Worm (Caenorhabditis elegans) whole organism, L2 larva: ENCODE measurements around the gene dyf-2.

Source experiments
- C34F6.9 ChIP-seq: fragments of 150-350 bp; optimal IDR thresholded peaks from 2 replicates; lab custom pipeline; 2014; ENCODE audit warnings: missing biosample characterization, missing genetic modification characterization
- F13H6.1 ChIP-seq: sonication (generic microtip); optimal IDR thresholded peaks from 2 replicates; lab custom pipeline; 2016; ENCODE audit warnings: missing genetic modification characterization, missing compliant biosample characterization
- R02D3.7 ChIP-seq: fragments of 150-350 bp; optimal IDR thresholded peaks from 2 replicates; lab custom pipeline; 2014; ENCODE audit warnings: missing biosample characterization, missing genetic modification characterization
- Y55F3AM.14 ChIP-seq: fragments of 200-800 bp; sonication (Bioruptor generic); optimal IDR thresholded peaks from 2 replicates; lab custom pipeline; 2018; ENCODE audit warnings: mild to moderate bottlenecking, missing genetic modification characterization, missing compliant biosample characterization
- ZK546.5 ChIP-seq: sonication (generic microtip); optimal IDR thresholded peaks from 2 replicates; lab custom pipeline; 2017; ENCODE audit warnings: missing biosample characterization, missing genetic modification characterization
- alr-1 ChIP-seq: fragments of 150-350 bp; optimal IDR thresholded peaks from 2 replicates; lab custom pipeline; 2014; ENCODE audit warnings: missing biosample characterization, missing genetic modification characterization
- aly-2 ChIP-seq: fragments of 150-350 bp; optimal IDR thresholded peaks from 2 replicates; lab custom pipeline; 2014; ENCODE audit warnings: missing biosample characterization, missing genetic modification characterization
- blmp-1 ChIP-seq: sonication (generic microtip); optimal IDR thresholded peaks from 2 replicates; lab custom pipeline; 2017; ENCODE audit warnings: missing genetic modification characterization, mild to moderate bottlenecking, missing compliant biosample characterization, antibody characterized with exemption, moderate library complexity; ENCODE audit not compliant: insufficient read depth
- ceh-16 ChIP-seq: fragments of 150-350 bp; optimal IDR thresholded peaks from 2 replicates; lab custom pipeline; 2014; ENCODE audit warnings: missing biosample characterization, missing genetic modification characterization
- ceh-82 ChIP-seq: fragments of 150-350 bp; optimal IDR thresholded peaks from 2 replicates; lab custom pipeline; 2014; ENCODE audit warnings: missing biosample characterization, missing genetic modification characterization
- crh-2 ChIP-seq: sonication (generic microtip); optimal IDR thresholded peaks from 2 replicates; lab custom pipeline; 2017; ENCODE audit warnings: missing biosample characterization, missing genetic modification characterization
- dmd-4 ChIP-seq: sonication (generic microtip); optimal IDR thresholded peaks from 2 replicates; lab custom pipeline; 2017; ENCODE audit warnings: missing biosample characterization, missing genetic modification characterization
- elt-1 ChIP-seq: fragments of 150-350 bp; optimal IDR thresholded peaks from 2 replicates; lab custom pipeline; 2014; ENCODE audit warnings: missing biosample characterization, missing genetic modification characterization
- elt-3 ChIP-seq: sonication (generic microtip); optimal IDR thresholded peaks from 2 replicates; lab custom pipeline; 2017; ENCODE audit warnings: missing biosample characterization, missing genetic modification characterization
- lin-11 ChIP-seq: fragments of 150-350 bp; sonication (generic microtip); optimal IDR thresholded peaks from 2 replicates; lab custom pipeline; 2014; ENCODE audit warnings: missing biosample characterization, missing genetic modification characterization, inconsistent platforms, mixed read lengths
- lin-13 ChIP-seq: fragments of 150-350 bp; optimal IDR thresholded peaks from 2 replicates; lab custom pipeline; 2014; ENCODE audit warnings: missing biosample characterization, missing genetic modification reagents, missing genetic modification characterization
- lin-39 ChIP-seq: fragments of 150-350 bp; optimal IDR thresholded peaks from 2 replicates; lab custom pipeline; 2014; ENCODE audit warnings: missing biosample characterization, missing genetic modification reagents, missing genetic modification characterization
- mab-5 ChIP-seq: fragments of 150-350 bp; optimal IDR thresholded peaks from 2 replicates; lab custom pipeline; 2014; ENCODE audit warnings: missing biosample characterization, missing genetic modification characterization
- mbf-1 ChIP-seq: sonication (generic microtip); optimal IDR thresholded peaks from 2 replicates; lab custom pipeline; 2017; ENCODE audit warnings: missing biosample characterization, missing genetic modification characterization
- mdl-1 ChIP-seq, 2 experiments: fragments of 150-350 bp in 1 of 2; sonication (generic microtip) in 1 of 2; optimal IDR thresholded peaks; 2 replicates each; lab custom pipeline; 2017; ENCODE audit warnings: missing biosample characterization in 2 of 2, missing genetic modification characterization in 2 of 2
- nhr-10 ChIP-seq: sonication (generic microtip); optimal IDR thresholded peaks from 2 replicates; lab custom pipeline; 2017; ENCODE audit warnings: missing biosample characterization, missing genetic modification characterization
- nhr-11 ChIP-seq: fragments of 150-350 bp; optimal IDR thresholded peaks from 2 replicates; lab custom pipeline; 2014; ENCODE audit warnings: missing biosample characterization, missing genetic modification characterization
- nhr-12 ChIP-seq: fragments of 150-350 bp; optimal IDR thresholded peaks from 2 replicates; lab custom pipeline; 2014; ENCODE audit warnings: missing biosample characterization, missing genetic modification characterization
- nhr-129 ChIP-seq: fragments of 150-350 bp; optimal IDR thresholded peaks from 2 replicates; lab custom pipeline; 2014; ENCODE audit warnings: missing biosample characterization, missing genetic modification characterization
- nhr-21 ChIP-seq: fragments of 150-350 bp; optimal IDR thresholded peaks from 2 replicates; lab custom pipeline; 2014; ENCODE audit warnings: missing biosample characterization, missing genetic modification characterization
- nhr-23 ChIP-seq: fragments of 150-350 bp; optimal IDR thresholded peaks from 2 replicates; lab custom pipeline; 2014; ENCODE audit warnings: missing biosample characterization, missing genetic modification reagents, missing genetic modification characterization
- nhr-237 ChIP-seq: fragments of 150-350 bp; optimal IDR thresholded peaks from 2 replicates; lab custom pipeline; 2014; ENCODE audit warnings: missing biosample characterization, missing genetic modification characterization
- nhr-25 ChIP-seq: fragments of 150-350 bp; sonication (generic microtip); optimal IDR thresholded peaks from 3 replicates; lab custom pipeline; 2014; ENCODE audit warnings: missing biosample characterization, missing genetic modification characterization
- peb-1 ChIP-seq: fragments of 150-350 bp; optimal IDR thresholded peaks from 2 replicates; lab custom pipeline; 2014; ENCODE audit warnings: missing biosample characterization, missing genetic modification characterization
- sem-4 ChIP-seq: fragments of 150-350 bp; optimal IDR thresholded peaks from 2 replicates; lab custom pipeline; 2014; ENCODE audit warnings: missing biosample characterization, missing genetic modification reagents, missing genetic modification characterization
- skn-1 ChIP-seq: sonication (generic microtip); optimal IDR thresholded peaks from 2 replicates; lab custom pipeline; 2017; ENCODE audit warnings: missing biosample characterization, missing genetic modification characterization
- sma-3 ChIP-seq: sonication (generic microtip); optimal IDR thresholded peaks from 2 replicates; lab custom pipeline; 2016; ENCODE audit warnings: missing genetic modification reagents, missing genetic modification characterization, missing compliant biosample characterization
- sma-9 ChIP-seq, 2 experiments: fragments of 150-350 bp in 1 of 2; sonication (generic microtip) in 1 of 2; optimal IDR thresholded peaks; 2 replicates each; lab custom pipeline; 2014 to 2016; ENCODE audit warnings: missing genetic modification characterization in 2 of 2, mild to moderate bottlenecking in 1 of 2, missing biosample characterization in 1 of 2, missing compliant biosample characterization in 1 of 2, missing genetic modification reagents in 1 of 2, moderate library complexity in 1 of 2
- snpc-4 ChIP-seq: fragments of 150-350 bp; optimal IDR thresholded peaks from 2 replicates; lab custom pipeline; 2014; ENCODE audit warnings: missing biosample characterization, missing genetic modification characterization
- unc-39 ChIP-seq: fragments of 150-350 bp; optimal IDR thresholded peaks from 2 replicates; lab custom pipeline; 2014; ENCODE audit warnings: missing biosample characterization, missing genetic modification characterization
- unc-55 ChIP-seq: fragments of 150-350 bp; sonication (generic microtip); optimal IDR thresholded peaks from 3 replicates; lab custom pipeline; 2014; ENCODE audit warnings: missing biosample characterization, missing genetic modification reagents, missing genetic modification characterization
- unc-62 ChIP-seq: fragments of 150-350 bp; optimal IDR thresholded peaks from 2 replicates; lab custom pipeline; 2014; ENCODE audit warnings: missing biosample characterization, missing genetic modification reagents, missing genetic modification characterization
- zag-1 ChIP-seq: fragments of 150-350 bp; optimal IDR thresholded peaks from 2 replicates; lab custom pipeline; 2014; ENCODE audit warnings: missing biosample characterization, missing genetic modification characterization
- ztf-11 ChIP-seq: sonication (generic microtip); optimal IDR thresholded peaks from 2 replicates; lab custom pipeline; 2017; ENCODE audit warnings: missing biosample characterization, missing genetic modification characterization

The dyf-2 gene

ce11 chrIII:13710666-13711065, 24.4 kb upstream of the dyf-2 start:
- TF ChIP-seq mab-5 (tag; lab: Kevin White, UChicago): no peak
- TF ChIP-seq unc-55 (GFP tag; lab: Kevin White, UChicago): no peak
- TF ChIP-seq ztf-11: no peak
- TF ChIP-seq ceh-16 (tag; lab: Kevin White, UChicago): no peak
- TF ChIP-seq nhr-25: peak; percentile 29
- no peak for TF ChIP-seq sem-4 (tag; lab: Kevin White, UChicago)
- TF ChIP-seq Y55F3AM.14: no peak
- TF ChIP-seq F13H6.1 (tag; lab: Kevin White, UChicago): peak; percentile 11
- no peak for TF ChIP-seq lin-13
- no peak for TF ChIP-seq nhr-23
- TF ChIP-seq elt-1: no peak
- TF ChIP-seq sma-9 (GFP tag; optimal IDR thresholded peaks at IDR 0.05; lab: Kevin White, UChicago): peak; percentile 25
- TF ChIP-seq sma-9 (tag; optimal IDR thresholded peaks at IDR 0.05; lab: Kevin White, UChicago): no peak
- TF ChIP-seq zag-1 (tag; lab: Kevin White, UChicago): no peak
- TF ChIP-seq sma-3 (GFP tag; lab: Kevin White, UChicago): no peak

- TF ChIP-seq ztf-11 (no peak), alr-1 (tag; lab: Kevin White, UChicago) (no peak), blmp-1 (tag; lab: Kevin White, UChicago) (peak; percentile 85), nhr-25 (peak; percentile 4), unc-55 (GFP tag; lab: Kevin White, UChicago) (no peak), sma-9 (GFP tag; optimal IDR thresholded peaks at IDR 0.05; lab: Kevin White, UChicago) (no peak), sma-9 (tag; optimal IDR thresholded peaks at IDR 0.05; lab: Kevin White, UChicago) (no peak), snpc-4 (tag; lab: Kevin White, UChicago) (no peak), mbf-1 (tag; lab: Kevin White, UChicago) (no peak), zag-1 (tag; lab: Kevin White, UChicago) (no peak), elt-1 (no peak), ceh-16 (tag; lab: Kevin White, UChicago) (no peak), nhr-21 (tag; lab: Kevin White, UChicago) (no peak), lin-11 (tag; lab: Kevin White, UChicago) (no peak), ceh-82 (tag; lab: Kevin White, UChicago) (no peak), F13H6.1 (tag; lab: Kevin White, UChicago) (no peak), sma-3 (GFP tag; lab: Kevin White, UChicago) (peak; percentile 4), unc-39 (tag; lab: Kevin White, UChicago) (no peak), R02D3.7 (no peak), Y55F3AM.14 (no peak), nhr-129 (tag; lab: Kevin White, UChicago) (peak; percentile 30), unc-62 (GFP tag; lab: Kevin White, UChicago) (no peak), nhr-12 (tag; lab: Kevin White, UChicago) (no peak), lin-39 (tag; lab: Kevin White, UChicago) (no peak), crh-2 (tag; lab: Kevin White, UChicago) (no peak), nhr-10 (tag; lab: Kevin White, UChicago) (no peak), aly-2 (tag; lab: Kevin White, UChicago) (no peak), sem-4 (tag; lab: Kevin White, UChicago) (no peak), dmd-4 (no peak), nhr-11 (tag; lab: Kevin White, UChicago) (no peak), elt-3 (no peak), ZK546.5 (no peak), skn-1 (tag; lab: Kevin White, UChicago) (no peak), lin-13 (no peak)
These were observed 22.9 kb upstream of the dyf-2 start for ce11 chrIII:13709122-13709521.

- no peak for TF ChIP-seq Y55F3AM.14
- no peak for TF ChIP-seq elt-1
- no peak for TF ChIP-seq nhr-23
- no peak for TF ChIP-seq F13H6.1 (tag; lab: Kevin White, UChicago)
- no peak for TF ChIP-seq mdl-1 (tag; optimal IDR thresholded peaks at IDR 0.05; lab: Kevin White, UChicago)
- no peak for TF ChIP-seq unc-62 (GFP tag; lab: Kevin White, UChicago)
- no peak for TF ChIP-seq nhr-237 (tag; lab: Kevin White, UChicago)
- no peak for TF ChIP-seq crh-2 (tag; lab: Kevin White, UChicago)
- TF ChIP-seq elt-3: no peak
- TF ChIP-seq R02D3.7: no peak
- TF ChIP-seq nhr-11 (tag; lab: Kevin White, UChicago): no peak
- no peak for TF ChIP-seq nhr-10 (tag; lab: Kevin White, UChicago)
- TF ChIP-seq C34F6.9: no peak
- no peak for TF ChIP-seq aly-2 (tag; lab: Kevin White, UChicago)
- no peak for TF ChIP-seq sma-3 (GFP tag; lab: Kevin White, UChicago)
- TF ChIP-seq lin-13: no peak
- no peak for TF ChIP-seq peb-1
- TF ChIP-seq lin-39 (tag; lab: Kevin White, UChicago): no peak
- no peak for TF ChIP-seq nhr-21 (tag; lab: Kevin White, UChicago)
- TF ChIP-seq sma-9 (GFP tag; optimal IDR thresholded peaks at IDR 0.05; lab: Kevin White, UChicago): no peak
- no peak for TF ChIP-seq sma-9 (tag; optimal IDR thresholded peaks at IDR 0.05; lab: Kevin White, UChicago)
These were observed 22.2 kb upstream of the dyf-2 start for ce11 chrIII:13708415-13708814.
